Fruit fly (Drosophila melanogaster) whole organism, embryonic: Measurements from ENCODE around the gene deltaCOP.

ENCODE experiments used
- Asciz ChIP-seq: fragments of 200-800 bp; sonication (Bioruptor generic); optimal IDR thresholded peaks from 2 replicates; lab custom pipeline; 2017; ENCODE audit warnings: missing biosample characterization, mild to moderate bottlenecking, missing genetic modification characterization, missing genetic modification reagents
- C15 ChIP-seq: fragments of 200-800 bp; sonication (Bioruptor generic); IDR thresholded peaks from 3 replicates; pipeline ENCODE4 v1.3.6; 2022; ENCODE audit warnings: missing biosample characterization, missing genetic modification characterization
- CG10147 ChIP-seq: fragments of 200-800 bp; sonication (Bioruptor generic); optimal IDR thresholded peaks from 2 replicates; lab custom pipeline; 2019; ENCODE audit warnings: missing biosample characterization, mild to moderate bottlenecking, missing genetic modification characterization, moderate library complexity
- CG10654 ChIP-seq: fragments of 200-800 bp; sonication (Bioruptor generic); optimal IDR thresholded peaks from 2 replicates; lab custom pipeline; 2016; ENCODE audit warnings: missing biosample characterization, missing genetic modification characterization
- CG12104 ChIP-seq: fragments of 200-800 bp; sonication (Bioruptor generic); optimal IDR thresholded peaks from 3 replicates; lab custom pipeline; 2016; ENCODE audit warnings: missing biosample characterization, missing genetic modification characterization
- CG12744 ChIP-seq: fragments of 200-800 bp; sonication (Bioruptor generic); optimal IDR thresholded peaks from 2 replicates; lab custom pipeline; 2016; ENCODE audit warnings: missing biosample characterization, missing genetic modification characterization
- CG12769 ChIP-seq: fragments of 200-800 bp; sonication (Bioruptor generic); optimal IDR thresholded peaks from 2 replicates; lab custom pipeline; 2019; ENCODE audit warnings: missing biosample characterization, mild to moderate bottlenecking, missing genetic modification characterization, moderate library complexity
- CG15269 ChIP-seq: fragments of 200-800 bp; sonication (Bioruptor generic); optimal IDR thresholded peaks from 2 replicates; lab custom pipeline; 2018; ENCODE audit warnings: missing biosample characterization, mild to moderate bottlenecking, missing genetic modification characterization, moderate library complexity
- CG2116 ChIP-seq: fragments of 200-800 bp; sonication (Bioruptor generic); optimal IDR thresholded peaks from 3 replicates; lab custom pipeline; 2018; ENCODE audit warnings: missing biosample characterization, mild to moderate bottlenecking, missing genetic modification characterization
- CG30020 ChIP-seq: fragments of 200-800 bp; optimal IDR thresholded peaks from 2 replicates; lab custom pipeline; 2019; ENCODE audit warnings: missing biosample characterization, mild to moderate bottlenecking, missing genetic modification characterization, moderate library complexity
- CG4404 ChIP-seq: fragments of 200-800 bp; sonication (Bioruptor generic); IDR thresholded peaks from 2 replicates; pipeline ENCODE4 v1.3.6; 2022; ENCODE audit warnings: missing biosample characterization, missing genetic modification characterization
- CG5180 ChIP-seq: fragments of 200-800 bp; sonication (Bioruptor generic); optimal IDR thresholded peaks from 3 replicates; lab custom pipeline; 2017; ENCODE audit warnings: missing biosample characterization, missing genetic modification characterization, mild to moderate bottlenecking, moderate library complexity, missing genetic modification reagents
- CG6683 ChIP-seq: fragments of 200-800 bp; sonication (Bioruptor generic); optimal IDR thresholded peaks from 2 replicates; lab custom pipeline; 2017; ENCODE audit warnings: missing biosample characterization, mild to moderate bottlenecking, missing genetic modification characterization, missing genetic modification reagents
- CG7556 ChIP-seq: fragments of 200-800 bp; sonication (Bioruptor generic); optimal IDR thresholded peaks from 2 replicates; lab custom pipeline; 2017; ENCODE audit warnings: missing biosample characterization, mild to moderate bottlenecking, missing genetic modification characterization
- CG9215 ChIP-seq: fragments of 200-800 bp; sonication (Bioruptor generic); IDR thresholded peaks from 2 replicates; pipeline ENCODE4 v1.3.6; 2022; ENCODE audit warnings: missing biosample characterization, missing genetic modification characterization
- CG9437 ChIP-seq: fragments of 200-800 bp; sonication (Bioruptor generic); optimal IDR thresholded peaks from 2 replicates; lab custom pipeline; 2018; ENCODE audit warnings: missing biosample characterization, mild to moderate bottlenecking, missing genetic modification characterization
- CoRest ChIP-seq: fragments of 200-800 bp; sonication (Bioruptor generic); optimal IDR thresholded peaks from 3 replicates; lab custom pipeline; 2018; ENCODE audit warnings: missing biosample characterization, mild to moderate bottlenecking, missing genetic modification characterization, moderate library complexity
- Gug ChIP-seq: fragments of 200-800 bp; sonication (Bioruptor generic); IDR thresholded peaks from 4 replicates; pipeline ENCODE4 v1.3.6; 2022; ENCODE audit warnings: missing biosample characterization, missing genetic modification characterization
- Hmr ChIP-seq: fragments of 200-800 bp; sonication (Bioruptor generic); optimal IDR thresholded peaks from 3 replicates; lab custom pipeline; 2017; ENCODE audit warnings: mild to moderate bottlenecking, missing biosample characterization, missing genetic modification reagents, missing genetic modification characterization
- Hmx ChIP-seq: fragments of 200-800 bp; sonication (Bioruptor generic); optimal IDR thresholded peaks from 2 replicates; lab custom pipeline; 2016; ENCODE audit warnings: missing biosample characterization, missing genetic modification characterization
- Myb ChIP-seq: fragments of 200-800 bp; sonication (Bioruptor generic); optimal IDR thresholded peaks from 2 replicates; lab custom pipeline; 2016; ENCODE audit warnings: missing biosample characterization, missing genetic modification characterization
- PHDP ChIP-seq: fragments of 200-800 bp; sonication (Bioruptor generic); optimal IDR thresholded peaks from 3 replicates; lab custom pipeline; 2018; ENCODE audit warnings: missing biosample characterization, mild to moderate bottlenecking, missing genetic modification characterization, moderate library complexity
- Scr ChIP-seq: fragments of 200-800 bp; sonication (Bioruptor generic); IDR thresholded peaks from 2 replicates; pipeline ENCODE4 v1.3.6; 2022; ENCODE audit warnings: missing biosample characterization, missing genetic modification characterization; ENCODE audit not compliant: partially characterized antibody
- Spps ChIP-seq: fragments of 200-800 bp; sonication (Bioruptor generic); optimal IDR thresholded peaks from 2 replicates; lab custom pipeline; 2018; ENCODE audit warnings: missing biosample characterization, mild to moderate bottlenecking, missing genetic modification characterization
- Sry-δ ChIP-seq: fragments of 200-800 bp; sonication (Bioruptor generic); optimal IDR thresholded peaks from 2 replicates; lab custom pipeline; 2016; ENCODE audit warnings: missing biosample characterization, missing genetic modification characterization
- Ssrp ChIP-seq: fragments of 200-800 bp; sonication (Bioruptor generic); optimal IDR thresholded peaks from 2 replicates; lab custom pipeline; 2018; ENCODE audit warnings: missing biosample characterization, mild to moderate bottlenecking, missing genetic modification characterization, moderate library complexity
- az2 ChIP-seq: fragments of 200-800 bp; sonication (Bioruptor generic); optimal IDR thresholded peaks from 3 replicates; lab custom pipeline; 2016; ENCODE audit warnings: missing biosample characterization, missing genetic modification characterization
- bbx ChIP-seq: fragments of 200-800 bp; sonication (Bioruptor generic); IDR thresholded peaks from 2 replicates; pipeline ENCODE4 v1.3.6; 2022; ENCODE audit warnings: missing biosample characterization, missing genetic modification characterization; ENCODE audit not compliant: partially characterized antibody
- bigmax ChIP-seq: fragments of 200-800 bp; sonication (Bioruptor generic); optimal IDR thresholded peaks from 2 replicates; lab custom pipeline; 2018; ENCODE audit warnings: missing biosample characterization, mild to moderate bottlenecking, missing genetic modification characterization
- corto ChIP-seq: fragments of 200-800 bp; sonication (Bioruptor generic); optimal IDR thresholded peaks from 2 replicates; lab custom pipeline; 2016; ENCODE audit warnings: missing biosample characterization, mild to moderate bottlenecking, missing genetic modification characterization, moderate library complexity
- crc ChIP-seq: fragments of 200-800 bp; sonication (Bioruptor generic); optimal IDR thresholded peaks from 2 replicates; lab custom pipeline; 2016; ENCODE audit warnings: missing biosample characterization, missing genetic modification characterization
- dati ChIP-seq: fragments of 200-800 bp; sonication (Bioruptor generic); IDR thresholded peaks from 2 replicates; pipeline ENCODE4 v1.3.6; 2022; ENCODE audit warnings: missing biosample characterization, missing genetic modification characterization
- disco-r ChIP-seq: fragments of 200-800 bp; sonication (Bioruptor generic); optimal IDR thresholded peaks from 2 replicates; lab custom pipeline; 2016; ENCODE audit warnings: missing biosample characterization, missing genetic modification characterization
- ems ChIP-seq: fragments of 200-800 bp; sonication (Bioruptor generic); optimal IDR thresholded peaks from 3 replicates; lab custom pipeline; 2016; ENCODE audit warnings: missing biosample characterization, missing genetic modification characterization
- grau ChIP-seq: fragments of 200-800 bp; optimal IDR thresholded peaks from 3 replicates; lab custom pipeline; 2019; ENCODE audit warnings: missing biosample characterization, mild to moderate bottlenecking, missing genetic modification characterization, moderate library complexity
- h ChIP-seq: fragments of >200 bp; optimal IDR thresholded peaks from 2 replicates; lab custom pipeline; 2017
- her ChIP-seq: fragments of 200-800 bp; sonication (Bioruptor generic); optimal IDR thresholded peaks from 2 replicates; lab custom pipeline; 2016; ENCODE audit warnings: missing biosample characterization, missing genetic modification characterization
- inv ChIP-seq: fragments of 200-800 bp; sonication (Bioruptor generic); IDR thresholded peaks from 2 replicates; pipeline ENCODE4 v1.3.6; 2022; ENCODE audit warnings: missing biosample characterization, missing genetic modification characterization; ENCODE audit not compliant: partially characterized antibody
- mirr ChIP-seq: fragments of 200-800 bp; sonication (Bioruptor generic); optimal IDR thresholded peaks from 3 replicates; lab custom pipeline; 2018; ENCODE audit warnings: missing biosample characterization, mild to moderate bottlenecking, missing genetic modification characterization
- nerfin-2 ChIP-seq: fragments of 200-800 bp; sonication (Bioruptor generic); IDR thresholded peaks from 2 replicates; pipeline ENCODE4 v1.3.6; 2022; ENCODE audit warnings: missing biosample characterization, missing genetic modification characterization; ENCODE audit not compliant: partially characterized antibody
- pros ChIP-seq: fragments of 200-800 bp; sonication (Bioruptor generic); optimal IDR thresholded peaks from 3 replicates; lab custom pipeline; 2019; ENCODE audit warnings: missing biosample characterization, mild to moderate bottlenecking, missing genetic modification characterization, moderate library complexity
- pum ChIP-seq: fragments of 200-800 bp; sonication (Bioruptor generic); optimal IDR thresholded peaks from 2 replicates; lab custom pipeline; 2016; ENCODE audit warnings: missing biosample characterization, missing genetic modification characterization
- repo ChIP-seq: fragments of 200-800 bp; sonication (Bioruptor generic); optimal IDR thresholded peaks from 2 replicates; lab custom pipeline; 2016; ENCODE audit warnings: missing biosample characterization, missing genetic modification characterization
- sna ChIP-seq: fragments of 200-800 bp; sonication (Bioruptor generic); IDR thresholded peaks from 2 replicates; pipeline ENCODE4 v1.3.6; 2022; ENCODE audit warnings: missing biosample characterization, missing genetic modification characterization; ENCODE audit not compliant: partially characterized antibody
- tin ChIP-seq: fragments of 200-800 bp; sonication (Bioruptor generic); optimal IDR thresholded peaks from 3 replicates; lab custom pipeline; 2016; ENCODE audit warnings: missing biosample characterization, missing genetic modification characterization
- twi ChIP-seq: fragments of 200-800 bp; optimal IDR thresholded peaks from 2 replicates; lab custom pipeline; 2019; ENCODE audit warnings: missing biosample characterization, mild to moderate bottlenecking, missing genetic modification characterization, moderate library complexity
- yki ChIP-seq: fragments of >200 bp; optimal IDR thresholded peaks from 3 replicates; lab custom pipeline; 2018
- zen ChIP-seq: fragments of 200-800 bp; sonication (Bioruptor generic); optimal IDR thresholded peaks from 3 replicates; lab custom pipeline; 2018; ENCODE audit warnings: missing biosample characterization, mild to moderate bottlenecking, missing genetic modification characterization, moderate library complexity
- zf30C ChIP-seq: fragments of 200-800 bp; sonication (Bioruptor generic); optimal IDR thresholded peaks from 3 replicates; lab custom pipeline; 2018; ENCODE audit warnings: missing biosample characterization, mild to moderate bottlenecking, missing genetic modification characterization

The deltaCOP gene

dm6 chrX:1830396-1831218 is 31.0 kb downstream of the deltaCOP start (continued):
- no peak for TF ChIP-seq bbx
- no peak for TF ChIP-seq inv (GFP tag; lab: Robert Waterston, UW)
- peak; percentile 78 for TF ChIP-seq CG30020
- peak; percentile 99 for TF ChIP-seq CG12769 (tag; lab: Kevin White, UChicago)
- peak; percentile 68 for TF ChIP-seq Spps
- TF ChIP-seq Myb: peak; percentile 85
- TF ChIP-seq CG12104: peak; percentile 88
- peak; percentile 94 for TF ChIP-seq tin (GFP tag; lab: Kevin White, UChicago)
- peak; percentile 97 for TF ChIP-seq CoRest (tag; lab: Kevin White, UChicago)
- peak; percentile 95 for TF ChIP-seq dati (GFP tag; lab: Robert Waterston, UW)
- peak; percentile 61 for TF ChIP-seq Sry-δ
- TF ChIP-seq Gug (GFP tag; lab: Robert Waterston, UW): peak; percentile 94
- peak; percentile 82 for TF ChIP-seq zen (tag; lab: Kevin White, UChicago)
- TF ChIP-seq nerfin-2 (GFP tag; lab: Robert Waterston, UW): peak; percentile 45; the same call in 1 of the 2 replicates
- peak; percentile 94 for TF ChIP-seq corto (GFP tag; lab: Kevin White, UChicago)
- TF ChIP-seq h: no peak
- peak; percentile 89 for TF ChIP-seq her (GFP tag; lab: Kevin White, UChicago)
- TF ChIP-seq grau (tag; lab: Kevin White, UChicago): peak; percentile 95
- peak; percentile 85 for TF ChIP-seq twi (tag; lab: Kevin White, UChicago)
- TF ChIP-seq Asciz (GFP tag; lab: Kevin White, UChicago): peak; percentile 90
- TF ChIP-seq CG15269 (tag; lab: Kevin White, UChicago): peak; percentile 97
- TF ChIP-seq sna: no peak
- peak; percentile 82 for TF ChIP-seq CG4404
- peak; percentile 83 for TF ChIP-seq CG5180 (GFP tag; lab: Kevin White, UChicago)
- peak; percentile 91 for TF ChIP-seq CG10654 (GFP tag; lab: Kevin White, UChicago)
- TF ChIP-seq disco-r (GFP tag; lab: Kevin White, UChicago): peak; percentile 87
- TF ChIP-seq CG9437 (GFP tag; lab: Kevin White, UChicago): peak; percentile 93
- TF ChIP-seq ems (GFP tag; lab: Kevin White, UChicago): peak; percentile 94
- TF ChIP-seq yki (lab: Kevin White, UChicago): no peak
- TF ChIP-seq CG10147 (GFP tag; lab: Kevin White, UChicago): peak; percentile 94
- TF ChIP-seq az2 (GFP tag; lab: Kevin White, UChicago): peak; percentile 94
- peak; percentile 96 for TF ChIP-seq CG7556 (GFP tag; lab: Kevin White, UChicago)
- TF ChIP-seq CG6683 (GFP tag; lab: Kevin White, UChicago): peak; percentile 87
- peak; percentile 75 for TF ChIP-seq CG2116 (GFP tag; lab: Kevin White, UChicago)
- peak; percentile 93 for TF ChIP-seq pum (GFP tag; lab: Kevin White, UChicago)
- peak; percentile 35 for TF ChIP-seq pros
- TF ChIP-seq bigmax: peak; percentile 61
- peak; percentile 89 for TF ChIP-seq Hmx (GFP tag; lab: Kevin White, UChicago)
- TF ChIP-seq PHDP (tag; lab: Kevin White, UChicago): peak; percentile 97
- TF ChIP-seq mirr: peak; percentile 84
- peak; percentile 94 for TF ChIP-seq CG12744 (GFP tag; lab: Kevin White, UChicago)
- peak; percentile 89 for TF ChIP-seq crc (GFP tag; lab: Kevin White, UChicago)
- TF ChIP-seq CG9215: peak; percentile 90
- TF ChIP-seq Scr (GFP tag; lab: Robert Waterston, UW): 0 out of 2 replicates have a peak, but pooled peaks have one; percentile 29
- peak; percentile 90 for TF ChIP-seq repo (GFP tag; lab: Kevin White, UChicago)
- peak; percentile 96 for TF ChIP-seq Hmr (GFP tag; lab: Kevin White, UChicago)
- TF ChIP-seq Ssrp (tag; lab: Kevin White, UChicago): peak; percentile 91
- peak; percentile 88 for TF ChIP-seq zf30C (GFP tag; lab: Kevin White, UChicago)
- peak; percentile 94 for TF ChIP-seq C15 (GFP tag; lab: Robert Waterston, UW)
